Worm (Caenorhabditis elegans) whole organism, young adult: ENCODE data around the gene F42H10.2.

ENCODE experiments used
- attf-6 ChIP-seq: fragments of 200-800 bp; sonication (Bioruptor generic); IDR thresholded peaks from 2 replicates; pipeline ENCODE4 v1.3.6; 2022; ENCODE audit warnings: missing genetic modification reagents, missing genetic modification characterization, missing compliant biosample characterization
- nhr-90 ChIP-seq: sonication (generic microtip); optimal IDR thresholded peaks from 2 replicates; lab custom pipeline; 2016; ENCODE audit warnings: missing genotype, mild to moderate bottlenecking, missing genetic modification characterization, missing compliant biosample characterization
- ztf-18 ChIP-seq: sonication (generic microtip); optimal IDR thresholded peaks from 2 replicates; lab custom pipeline; 2016; ENCODE audit warnings: missing genotype, mild to moderate bottlenecking, missing genetic modification characterization, missing compliant biosample characterization

DNA sequence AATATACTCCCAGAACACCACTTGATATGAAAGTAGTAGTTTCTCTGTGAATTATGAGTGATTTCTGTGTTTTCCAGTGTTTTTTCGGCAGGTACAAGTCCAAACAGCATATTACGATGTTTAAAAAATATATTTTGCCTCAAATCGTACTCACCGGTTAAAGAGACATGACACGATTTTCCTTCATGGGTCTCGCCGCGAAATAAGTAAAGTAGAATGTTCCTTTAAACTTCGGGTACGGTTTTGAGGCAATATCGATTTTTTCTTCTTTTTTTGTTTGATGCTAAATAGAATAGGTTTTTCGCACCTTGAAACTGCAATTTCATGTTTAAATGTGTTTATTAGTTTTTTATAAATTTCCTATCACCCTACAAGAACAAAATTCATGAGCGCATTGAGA is 1.5 kb downstream of the F42H10.2 start:
- TF ChIP-seq nhr-90 (tag; lab: Kevin White, UChicago), result no peak
- no peak for TF ChIP-seq attf-6
- TF ChIP-seq ztf-18 (tag; lab: Kevin White, UChicago), result no peak
